Fruit fly (Drosophila melanogaster): ENCODE data around the gene skd.

dm6 chr3L:21050068-21050736, 23.0 kb upstream of the skd start:
- TF ChIP-seq CG7745 (tag; optimal IDR thresholded peaks at IDR 0.05) (no peak), CG30020 (tag; optimal IDR thresholded peaks at IDR 0.05) (no peak)
